Worm (Caenorhabditis elegans) whole organism, L4 larva: ENCODE measurements around the gene F45E1.5.
A peak's percentile ranks its signal among the peaks of the same experiment; 100 is the strongest.

ENCODE experiments used
- D1046.2 ChIP-seq: fragments of 200-800 bp; sonication (Bioruptor generic); IDR thresholded peaks from 2 replicates; pipeline ENCODE4 v1.3.6; 2022; ENCODE audit warnings: missing genetic modification characterization, missing compliant biosample characterization
- F10B5.3 ChIP-seq: sonication (generic microtip); optimal IDR thresholded peaks from 2 replicates; lab custom pipeline; 2016; ENCODE audit warnings: mild to moderate bottlenecking, missing genetic modification characterization, missing compliant biosample characterization
- F26F4.8 ChIP-seq: fragments of 200-800 bp; sonication (Bioruptor generic); conservative IDR thresholded peaks from 2 replicates; pipeline ENCODE4 v1.3.6; 2022; ENCODE audit warnings: missing genetic modification characterization, missing compliant biosample characterization
- F44E2.7 ChIP-seq: fragments of 200-800 bp; sonication (Bioruptor generic); IDR thresholded peaks from 2 replicates; pipeline ENCODE4 v2.1.2; 2022; ENCODE audit warnings: missing genetic modification characterization, missing compliant biosample characterization
- F49E8.2 ChIP-seq: sonication (generic microtip); optimal IDR thresholded peaks from 2 replicates; lab custom pipeline; 2016; ENCODE audit warnings: missing compliant biosample characterization, mild to moderate bottlenecking, missing genetic modification characterization, borderline replicate concordance
- T26A8.4 ChIP-seq: fragments of 200-800 bp; sonication (Bioruptor generic); IDR thresholded peaks from 2 replicates; pipeline ENCODE4 v1.3.6; 2022; ENCODE audit warnings: missing genetic modification characterization, missing compliant biosample characterization
- Y5F2A.4 ChIP-seq: fragments of 200-800 bp; sonication (Bioruptor generic); optimal IDR thresholded peaks from 2 replicates; lab custom pipeline; 2018; ENCODE audit warnings: mild to moderate bottlenecking, missing genetic modification characterization, missing compliant biosample characterization
- Y75B8A.6 ChIP-seq: fragments of 200-800 bp; sonication (Bioruptor generic); IDR thresholded peaks from 2 replicates; pipeline ENCODE4 v1.3.6; 2022; ENCODE audit warnings: missing genetic modification reagents, missing genetic modification characterization, missing compliant biosample characterization
- aly-2 ChIP-seq: sonication (generic microtip); optimal IDR thresholded peaks from 2 replicates; lab custom pipeline; 2018; ENCODE audit warnings: missing biosample characterization, missing genetic modification characterization
- ama-1 ChIP-seq: fragments of 150-350 bp; optimal IDR thresholded peaks from 2 replicates; lab custom pipeline; 2014; ENCODE audit warnings: inconsistent platforms, mixed read lengths
- ceh-20 ChIP-seq: fragments of 200-800 bp; sonication (Bioruptor generic); IDR thresholded peaks from 2 replicates; pipeline ENCODE4 v1.3.6; 2022; ENCODE audit warnings: missing genetic modification reagents, missing genetic modification characterization, missing compliant biosample characterization
- ceh-28 ChIP-seq: fragments of 150-350 bp; optimal IDR thresholded peaks from 2 replicates; lab custom pipeline; 2014; ENCODE audit warnings: missing biosample characterization, missing genetic modification reagents, missing genetic modification characterization
- ceh-82 ChIP-seq: sonication (generic microtip); optimal IDR thresholded peaks from 2 replicates; lab custom pipeline; 2017; ENCODE audit warnings: missing biosample characterization, missing genetic modification characterization
- cey-2 ChIP-seq: sonication (generic microtip); optimal IDR thresholded peaks from 3 replicates; lab custom pipeline; 2017; ENCODE audit warnings: missing genetic modification characterization, mild to moderate bottlenecking, missing compliant biosample characterization, antibody characterized with exemption, borderline replicate concordance; ENCODE audit not compliant: insufficient read depth
- ctbp-1 ChIP-seq: fragments of 200-800 bp; sonication (Bioruptor generic); IDR thresholded peaks from 2 replicates; pipeline ENCODE4 v1.3.6; 2022; ENCODE audit warnings: missing genetic modification reagents, missing genetic modification characterization, missing compliant biosample characterization
- daf-12 ChIP-seq: fragments of 150-350 bp; optimal IDR thresholded peaks from 2 replicates; lab custom pipeline; 2014; ENCODE audit warnings: missing biosample characterization, missing genetic modification reagents, missing genetic modification characterization
- dmd-6 ChIP-seq: fragments of 200-800 bp; sonication (Bioruptor generic); IDR thresholded peaks from 2 replicates; pipeline ENCODE4 v1.3.6; 2022; ENCODE audit warnings: missing genetic modification reagents, missing genetic modification characterization, missing compliant biosample characterization
- dmd-8 ChIP-seq: fragments of 200-800 bp; sonication (Bioruptor generic); IDR thresholded peaks from 2 replicates; pipeline ENCODE4 v1.3.6; 2022; ENCODE audit warnings: missing genetic modification characterization, missing compliant biosample characterization
- duxl-1 ChIP-seq: sonication (generic microtip); optimal IDR thresholded peaks from 2 replicates; lab custom pipeline; 2016; ENCODE audit warnings: mild to moderate bottlenecking, missing genetic modification characterization, moderate library complexity, missing compliant biosample characterization; ENCODE audit not compliant: poor library complexity
- dve-1 ChIP-seq: sonication (generic microtip); optimal IDR thresholded peaks from 2 replicates; lab custom pipeline; 2017; ENCODE audit warnings: antibody characterized with exemption, mild to moderate bottlenecking, missing genetic modification characterization, missing compliant biosample characterization; ENCODE audit not compliant: insufficient read depth
- egl-27 ChIP-seq: sonication (generic microtip); optimal IDR thresholded peaks from 3 replicates; lab custom pipeline; 2017; ENCODE audit warnings: missing biosample characterization, missing genetic modification reagents, missing genetic modification characterization
- egl-43 ChIP-seq: fragments of 200-800 bp; sonication (Bioruptor generic); IDR thresholded peaks from 2 replicates; pipeline ENCODE4 v1.3.6; 2022; ENCODE audit warnings: missing genetic modification reagents, missing genetic modification characterization, missing compliant biosample characterization
- fos-1 ChIP-seq: fragments of 150-350 bp; optimal IDR thresholded peaks from 2 replicates; lab custom pipeline; 2014; ENCODE audit warnings: missing biosample characterization, missing genetic modification characterization
- hlh-30 ChIP-seq: sonication (generic microtip); optimal IDR thresholded peaks from 2 replicates; lab custom pipeline; 2017; ENCODE audit warnings: antibody characterized with exemption, mild to moderate bottlenecking, missing genetic modification characterization, missing compliant biosample characterization; ENCODE audit not compliant: insufficient read depth
- lim-7 ChIP-seq: fragments of 200-800 bp; sonication (Bioruptor generic); IDR thresholded peaks from 2 replicates; pipeline ENCODE4 v1.3.6; 2022; ENCODE audit warnings: missing genetic modification characterization, missing compliant biosample characterization
- lin-13 ChIP-seq: fragments of 150-350 bp; optimal IDR thresholded peaks from 2 replicates; lab custom pipeline; 2014; ENCODE audit warnings: missing biosample characterization, missing genetic modification reagents, missing genetic modification characterization
- lin-15B ChIP-seq: fragments of 150-350 bp; sonication (generic microtip); optimal IDR thresholded peaks from 3 replicates; lab custom pipeline; 2014; ENCODE audit warnings: missing biosample characterization, missing genetic modification characterization
- lin-29 ChIP-seq: fragments of 200-800 bp; sonication (Bioruptor generic); IDR thresholded peaks from 2 replicates; pipeline ENCODE4 v1.3.6; 2022; ENCODE audit warnings: missing genetic modification reagents, missing genetic modification characterization, missing compliant biosample characterization
- lin-38 ChIP-seq: fragments of 200-800 bp; sonication (Bioruptor generic); IDR thresholded peaks from 2 replicates; pipeline ENCODE4 v1.3.6; 2022; ENCODE audit warnings: missing genetic modification reagents, missing genetic modification characterization, missing compliant biosample characterization
- lin-39 ChIP-seq: fragments of 150-350 bp; optimal IDR thresholded peaks from 2 replicates; lab custom pipeline; 2014; ENCODE audit warnings: missing biosample characterization, missing genetic modification reagents, missing genetic modification characterization
- lir-3 ChIP-seq: sonication (generic microtip); optimal IDR thresholded peaks from 2 replicates; lab custom pipeline; 2016; ENCODE audit warnings: mild to moderate bottlenecking, missing genetic modification characterization, missing compliant biosample characterization
- madf-5 ChIP-seq, 2 experiments: fragments of 200-800 bp; sonication (Bioruptor generic); IDR thresholded peaks; 2 replicates each; pipeline ENCODE4 v1.3.6; 2022; ENCODE audit warnings: missing compliant biosample characterization in 2 of 2, missing genetic modification characterization in 2 of 2
- mes-2 ChIP-seq: sonication (generic microtip); optimal IDR thresholded peaks from 2 replicates; lab custom pipeline; 2016; ENCODE audit warnings: missing genotype, mild to moderate bottlenecking, missing genetic modification characterization, missing compliant biosample characterization; ENCODE audit not compliant: poor library complexity, severe bottlenecking
- mxl-2 ChIP-seq: fragments of 200-800 bp; sonication (Bioruptor generic); conservative IDR thresholded peaks from 2 replicates; pipeline ENCODE4 v1.3.6; 2022; ENCODE audit warnings: missing genetic modification reagents, missing genetic modification characterization, missing compliant biosample characterization
- mxl-3 ChIP-seq: fragments of 200-800 bp; sonication (Bioruptor generic); optimal IDR thresholded peaks from 2 replicates; lab custom pipeline; 2018; ENCODE audit warnings: mild to moderate bottlenecking, missing genetic modification characterization, missing compliant biosample characterization
- nhr-11 ChIP-seq: fragments of 150-350 bp; optimal IDR thresholded peaks from 2 replicates; lab custom pipeline; 2014; ENCODE audit warnings: missing biosample characterization, missing genetic modification characterization
- nhr-237 ChIP-seq: sonication (generic microtip); optimal IDR thresholded peaks from 2 replicates; lab custom pipeline; 2017; ENCODE audit warnings: missing biosample characterization, missing genetic modification characterization
- nhr-25 ChIP-seq: sonication (generic microtip); optimal IDR thresholded peaks from 2 replicates; lab custom pipeline; 2017; ENCODE audit warnings: missing genetic modification characterization, mild to moderate bottlenecking, missing compliant biosample characterization, antibody characterized with exemption, moderate library complexity, borderline replicate concordance; ENCODE audit not compliant: insufficient read depth
- nhr-41 ChIP-seq: fragments of 200-800 bp; sonication (Bioruptor generic); IDR thresholded peaks from 2 replicates; pipeline ENCODE4 v1.3.6; 2022; ENCODE audit warnings: missing genetic modification reagents, missing genetic modification characterization, missing compliant biosample characterization
- nhr-6 ChIP-seq: fragments of 150-350 bp; optimal IDR thresholded peaks from 2 replicates; lab custom pipeline; 2014; ENCODE audit warnings: missing biosample characterization, missing genetic modification characterization
- nhr-76 ChIP-seq: fragments of 150-350 bp; optimal IDR thresholded peaks from 2 replicates; lab custom pipeline; 2014; ENCODE audit warnings: missing biosample characterization, missing genetic modification characterization
- nhr-77 ChIP-seq: fragments of 150-350 bp; optimal IDR thresholded peaks from 2 replicates; lab custom pipeline; 2014; ENCODE audit warnings: missing biosample characterization, missing genetic modification characterization
- set-16 ChIP-seq: fragments of 200-800 bp; sonication (Bioruptor generic); IDR thresholded peaks from 2 replicates; pipeline ENCODE4 v1.3.6; 2022; ENCODE audit warnings: missing genetic modification reagents, missing genetic modification characterization, missing compliant biosample characterization
- spr-3 ChIP-seq: fragments of 200-800 bp; sonication (Bioruptor generic); optimal IDR thresholded peaks from 2 replicates; lab custom pipeline; 2018; ENCODE audit warnings: mild to moderate bottlenecking, missing genetic modification characterization, missing compliant biosample characterization
- tag-97 ChIP-seq: fragments of 200-800 bp; sonication (Bioruptor generic); IDR thresholded peaks from 2 replicates; pipeline ENCODE4 v1.3.6; 2022; ENCODE audit warnings: missing genetic modification characterization, missing compliant biosample characterization
- tra-1 ChIP-seq: fragments of 200-800 bp; sonication (Bioruptor generic); IDR thresholded peaks from 2 replicates; pipeline ENCODE4 v1.3.6; 2022; ENCODE audit warnings: missing genetic modification reagents, missing genetic modification characterization, missing compliant biosample characterization
- unc-39 ChIP-seq: sonication (generic microtip); optimal IDR thresholded peaks from 2 replicates; lab custom pipeline; 2017; ENCODE audit warnings: missing biosample characterization, missing genetic modification characterization
- unc-62 ChIP-seq, 3 experiments: fragments of 150-350 bp in 1 of 3; sonication (generic microtip); optimal IDR thresholded peaks in 2 of 3; peaks in 1 of 3; 1 replicate in 1 of 3; 2 replicates in 2 of 3; lab custom pipeline; 2014 to 2017; ENCODE audit warnings: missing biosample characterization in 3 of 3, missing genetic modification characterization in 3 of 3, missing genetic modification reagents in 3 of 3, missing genotype in 1 of 3
- zfp-3 ChIP-seq: fragments of 200-800 bp; sonication (Bioruptor generic); conservative IDR thresholded peaks from 2 replicates; pipeline ENCODE4 v1.3.6; 2022; ENCODE audit warnings: missing genetic modification reagents, missing genetic modification characterization, missing compliant biosample characterization
- zip-2 ChIP-seq: fragments of 150-350 bp; optimal IDR thresholded peaks from 2 replicates; lab custom pipeline; 2014; ENCODE audit warnings: missing biosample characterization, missing genetic modification characterization
- ztf-11 ChIP-seq: fragments of 150-350 bp; optimal IDR thresholded peaks from 2 replicates; lab custom pipeline; 2014; ENCODE audit warnings: missing biosample characterization, missing genetic modification characterization

Gene F45E1.5

DNA sequence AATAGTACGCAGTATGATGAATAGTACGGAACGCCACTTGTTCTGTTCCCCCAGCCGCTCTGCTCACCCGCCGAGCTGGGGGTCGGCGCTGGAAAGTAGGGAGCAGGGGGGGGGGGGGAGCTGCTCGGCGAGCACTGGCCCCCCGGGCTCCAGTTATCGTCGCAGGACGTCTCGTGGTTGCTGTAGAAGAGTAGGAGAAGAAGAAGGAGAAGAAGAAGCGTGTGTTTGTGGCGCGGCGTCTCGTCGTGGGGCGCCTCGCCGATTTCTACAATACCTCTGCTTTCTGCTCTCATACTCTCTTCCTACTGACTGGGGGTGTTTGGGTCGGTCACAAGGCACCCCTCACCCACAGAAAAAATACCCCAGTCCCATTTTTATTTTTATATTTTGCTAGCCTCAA is 40.8 kb downstream of the F45E1.5 start (continued):
- TF ChIP-seq ceh-20 (GFP tag; lab: Robert Waterston, UW) = peak; percentile 62; the same call in 1 of the 2 replicates
- TF ChIP-seq lin-15B = no peak
- no peak for TF ChIP-seq ceh-82 (tag; lab: Kevin White, UChicago)
- no peak for TF ChIP-seq unc-39 (tag; lab: Kevin White, UChicago)
- TF ChIP-seq mes-2 (tag; lab: Kevin White, UChicago) = peak; percentile 59
- no peak for TF ChIP-seq nhr-77 (tag; lab: Kevin White, UChicago)
- TF ChIP-seq hlh-30 (tag; lab: Kevin White, UChicago) = peak; percentile 86
- no peak for TF ChIP-seq fos-1 (tag; lab: Kevin White, UChicago)
- no peak for TF ChIP-seq dve-1 (tag; lab: Kevin White, UChicago)
- TF ChIP-seq madf-5 (GFP tag; IDR thresholded peaks at IDR 0.05; lab: Robert Waterston, UW) = no peak
- no peak for TF ChIP-seq F26F4.8 (GFP tag; lab: Robert Waterston, UW)
- no peak for TF ChIP-seq cey-2 (tag; lab: Kevin White, UChicago)
- TF ChIP-seq lin-38 (GFP tag; lab: Robert Waterston, UW) = 0 out of 2 replicates have a peak, but pooled peaks have one; percentile 24
- no peak for TF ChIP-seq ceh-28 (tag; lab: Kevin White, UChicago)
- TF ChIP-seq lim-7 (GFP tag; lab: Robert Waterston, UW) = no peak
- TF ChIP-seq F44E2.7 = no peak
- peak; percentile 23; the same call in 1 of the 2 replicates for TF ChIP-seq Y75B8A.6 (GFP tag; lab: Robert Waterston, UW)
- TF ChIP-seq nhr-41 = no peak
- no peak for TF ChIP-seq dmd-6
- no peak for TF ChIP-seq unc-62 (GFP tag; optimal IDR thresholded peaks at IDR 0.05 in 1 of 2; lab: Kevin White, UChicago)
- no peak for TF ChIP-seq unc-62 (tag; optimal IDR thresholded peaks at IDR 0.05; lab: Kevin White, UChicago)
- TF ChIP-seq F49E8.2 (tag; lab: Kevin White, UChicago) = no peak
- 0 out of 2 replicates have a peak, but pooled peaks have one; percentile 18 for TF ChIP-seq dmd-8
- TF ChIP-seq set-16 (GFP tag; lab: Robert Waterston, UW) = peak; percentile 100
- TF ChIP-seq spr-3 = no peak
- TF ChIP-seq egl-43 (GFP tag; lab: Robert Waterston, UW) = peak; percentile 88
- TF ChIP-seq lin-13 (GFP tag; lab: Kevin White, UChicago) = no peak
- no peak for TF ChIP-seq daf-12 (tag; lab: Kevin White, UChicago)
- peak; percentile 81 for TF ChIP-seq ctbp-1 (GFP tag; lab: Robert Waterston, UW)
- TF ChIP-seq D1046.2 (GFP tag; lab: Robert Waterston, UW) = peak; percentile 65; the same call in 1 of the 2 replicates
- peak; percentile 33; the same call in 1 of the 2 replicates for TF ChIP-seq tra-1
- no peak for TF ChIP-seq Y5F2A.4 (GFP tag; lab: Kevin White, UChicago)
- TF ChIP-seq nhr-25 (tag; lab: Kevin White, UChicago) = no peak
- peak; percentile 50; the same call in 1 of the 2 replicates for TF ChIP-seq T26A8.4 (GFP tag; lab: Robert Waterston, UW)
- TF ChIP-seq nhr-6 (tag; lab: Kevin White, UChicago) = no peak
- no peak for TF ChIP-seq egl-27 (tag; lab: Kevin White, UChicago)
- TF ChIP-seq nhr-11 (tag; lab: Kevin White, UChicago) = no peak
- no peak for TF ChIP-seq tag-97 (GFP tag; lab: Robert Waterston, UW)
- no peak for TF ChIP-seq zfp-3 (GFP tag; lab: Robert Waterston, UW)
- no peak for TF ChIP-seq lir-3
- no peak for TF ChIP-seq aly-2 (tag; lab: Kevin White, UChicago)
- no peak for TF ChIP-seq mxl-3 (GFP tag; lab: Kevin White, UChicago)
- no peak for TF ChIP-seq mxl-2
- no peak for TF ChIP-seq zip-2
- TF ChIP-seq nhr-76 (tag; lab: Kevin White, UChicago) = no peak
- TF ChIP-seq lin-29 = no peak
- TF ChIP-seq ama-1 (lab: Kevin White, UChicago) = no peak
- TF ChIP-seq lin-39 (tag; lab: Kevin White, UChicago) = no peak
- TF ChIP-seq ztf-11 (tag; lab: Kevin White, UChicago) = no peak
- TF ChIP-seq duxl-1 (tag; lab: Kevin White, UChicago) = no peak
- no peak for TF ChIP-seq nhr-237 (tag; lab: Kevin White, UChicago)
- no peak for TF ChIP-seq F10B5.3
